Worm (Caenorhabditis elegans) whole organism, midembryonic: Measurements from ENCODE around the gene fbxa-24.

Experiments
- klf-2 ChIP-seq: fragments of 200-800 bp; sonication (Bioruptor generic); conservative IDR thresholded peaks from 2 replicates; pipeline ENCODE4 v1.3.6; 2022; ENCODE audit warnings: missing genetic modification reagents, missing genetic modification characterization, missing compliant biosample characterization
- tab-1 ChIP-seq: fragments of 200-800 bp; sonication (Bioruptor generic); IDR thresholded peaks from 2 replicates; pipeline ENCODE4 v1.3.6; 2022; ENCODE audit warnings: missing genetic modification characterization, missing compliant biosample characterization
- ztf-23 ChIP-seq: fragments of 200-800 bp; sonication (Bioruptor generic); IDR thresholded peaks from 2 replicates; pipeline ENCODE4 v1.3.6; 2022; ENCODE audit warnings: missing genetic modification reagents, missing genetic modification characterization, missing compliant biosample characterization
- ztf-29 ChIP-seq: fragments of 200-800 bp; sonication (Bioruptor generic); IDR thresholded peaks from 2 replicates; pipeline ENCODE4 v1.3.6; 2022; ENCODE audit warnings: missing genetic modification reagents, missing genetic modification characterization, missing compliant biosample characterization

DNA sequence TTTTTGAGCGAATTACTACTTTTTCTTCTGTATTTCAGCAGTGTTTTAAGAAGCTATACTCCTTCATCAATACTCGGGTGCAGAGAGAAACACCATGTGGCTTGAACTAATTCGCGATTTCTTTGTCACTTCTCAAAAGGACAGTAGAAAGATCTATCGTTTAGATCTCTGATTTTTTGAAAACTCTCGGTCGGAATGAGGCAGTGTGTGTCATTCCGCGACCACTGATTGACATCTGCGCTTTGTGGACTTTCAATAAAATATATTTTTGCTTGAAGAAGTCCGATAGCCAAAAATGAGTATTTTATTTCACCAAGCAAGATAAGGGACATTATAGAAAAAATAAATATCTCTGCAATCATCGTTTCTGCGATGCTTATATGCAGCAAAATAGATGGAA lies 45.7 kb downstream of the fbxa-24 start:
- TF ChIP-seq ztf-29 (GFP tag; lab: Robert Waterston, UW) (no peak), ztf-23 (GFP tag; lab: Robert Waterston, UW) (no peak), klf-2 (GFP tag; lab: Robert Waterston, UW) (no peak), tab-1 (GFP tag; lab: Robert Waterston, UW) (no peak)
